Worm (Caenorhabditis elegans): Measurements from ENCODE around the gene sra-9.

DNA sequence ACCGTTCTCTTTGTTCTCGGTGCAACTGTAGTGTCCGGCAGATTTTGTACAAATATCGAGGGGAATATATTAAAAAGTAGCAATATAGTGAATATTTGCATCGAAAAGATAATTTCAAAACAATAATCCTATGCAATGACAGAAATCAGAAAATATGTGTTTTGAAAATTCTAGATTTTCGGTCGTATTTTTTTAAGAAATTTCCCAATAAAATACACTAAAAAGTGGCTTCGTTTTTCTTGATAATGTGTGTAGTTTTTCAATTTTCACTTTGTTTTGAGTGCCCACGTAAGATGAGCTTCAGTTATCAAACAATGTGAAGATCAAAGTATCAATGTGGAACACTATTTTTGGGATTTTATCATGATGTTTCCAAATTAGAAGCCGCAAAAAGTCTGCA lies 15.3 kb upstream of the sra-9 start, which contains the start of gene gcy-1:
- TF ChIP-seq W03F9.2 (tag; optimal IDR thresholded peaks at IDR 0.05) (no peak), him-1 (tag; optimal IDR thresholded peaks at IDR 0.05) (no peak), dao-5 (tag; optimal IDR thresholded peaks at IDR 0.05) (no peak)
